Fruit fly (Drosophila melanogaster) Kc167 (cell line): ENCODE results near the gene CG43783.

Source experiments
- Myc ChIP-seq: fragments of >200 bp; optimal IDR thresholded peaks from 2 replicates; lab custom pipeline; 2017; ENCODE audit warnings: missing external identifiers
- Sin3A ChIP-seq: fragments of >200 bp; optimal IDR thresholded peaks from 2 replicates; lab custom pipeline; 2018; ENCODE audit warnings: missing external identifiers
- h ChIP-seq: fragments of >200 bp; optimal IDR thresholded peaks from 3 replicates; lab custom pipeline; 2018; ENCODE audit warnings: missing external identifiers
- insv ChIP-seq: fragments of >200 bp; optimal IDR thresholded peaks from 3 replicates; lab custom pipeline; 2018; ENCODE audit warnings: missing external identifiers
- psq ChIP-seq: fragments of >200 bp; optimal IDR thresholded peaks from 2 replicates; lab custom pipeline; 2017; ENCODE audit warnings: missing external identifiers
- ttk ChIP-seq: sonication (Bioruptor generic); optimal IDR thresholded peaks from 2 replicates; lab custom pipeline; 2017; ENCODE audit warnings: missing external identifiers

Gene CG43783

dm6 chr3L:8982044-8982443 is 28.0 kb upstream of the CG43783 start:
- no peak for TF ChIP-seq psq (lab: Kevin White, UChicago)
- TF ChIP-seq ttk (lab: Kevin White, UChicago) = no peak
- no peak for TF ChIP-seq insv
- no peak for TF ChIP-seq Myc (lab: Kevin White, UChicago)
- no peak for TF ChIP-seq Sin3A
- TF ChIP-seq h = no peak

DNA sequence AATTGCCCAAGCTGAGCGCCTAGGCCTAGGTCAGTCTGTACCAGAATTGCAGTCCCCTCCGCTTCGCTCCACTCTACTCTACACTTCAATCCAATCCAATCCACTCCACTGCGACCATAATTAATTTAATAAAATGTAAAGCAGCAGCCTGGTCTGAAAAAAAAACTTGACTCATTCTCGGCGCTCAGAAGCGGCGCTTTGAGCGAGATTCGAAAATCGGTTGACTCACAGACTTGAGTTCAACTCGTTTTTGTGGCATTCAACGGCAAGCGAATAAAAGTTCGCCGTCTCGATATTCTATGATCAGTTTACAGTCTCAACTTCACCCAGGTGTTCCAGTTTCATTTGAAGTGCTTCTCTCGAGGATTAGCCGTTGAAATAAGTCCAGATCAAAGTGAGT is 27.4 kb upstream of the CG43783 start, which contains the start of gene CG13314:
CG13314 (plus strand) TSS at position 301 of the 400 bp plus-strand sequence.
- no peak for TF ChIP-seq psq (lab: Kevin White, UChicago)

dm6 chr3L:8979780-8980179 is 25.7 kb upstream of the CG43783 start, which contains the start of gene CG5644:
TSS of gene CG5644 (minus strand) at chr3L:8979880.
- TF ChIP-seq psq (lab: Kevin White, UChicago) (no peak), ttk (lab: Kevin White, UChicago) (no peak), insv (no peak), Sin3A (no peak), h (no peak), Myc (lab: Kevin White, UChicago) (no peak)

- TF ChIP-seq h (no peak), Sin3A (no peak), Myc (lab: Kevin White, UChicago) (no peak), ttk (lab: Kevin White, UChicago) (no peak), insv (no peak)
Measured at dm6 chr3L:8978678-8979413, 24.8 kb upstream of the CG43783 start.

- TF ChIP-seq Sin3A (no peak), psq (lab: Kevin White, UChicago) (no peak), insv (no peak), h (no peak), Myc (lab: Kevin White, UChicago) (no peak), ttk (lab: Kevin White, UChicago) (no peak)
Measured at dm6 chr3L:8974478-8975477, 20.7 kb upstream of the CG43783 start, which contains the start of the genes pix and Srp68. TSS of gene pix (minus strand) at chr3L:8974765. TSS of gene Srp68 (plus strand) at chr3L:8975046.

DNA sequence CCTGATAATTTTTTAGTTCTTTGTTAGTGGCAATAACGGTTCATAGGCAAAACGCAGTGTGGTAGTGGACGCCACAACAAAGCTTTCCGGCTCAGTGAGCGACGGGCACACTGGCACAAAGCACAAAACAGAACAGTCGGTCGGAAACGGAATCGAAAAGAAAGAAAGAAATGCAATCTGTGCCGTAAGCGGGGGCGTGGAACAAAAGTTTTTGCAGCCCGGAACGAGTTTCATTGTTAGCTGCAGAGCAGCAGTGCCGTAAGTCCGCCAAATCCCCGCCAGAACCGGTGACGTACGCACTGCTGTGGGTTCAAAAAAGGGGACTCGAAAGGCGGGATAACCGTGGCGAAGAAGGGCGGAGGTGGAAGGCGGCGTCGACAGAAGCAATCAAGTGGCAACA is 14.4 kb upstream of the CG43783 start, which contains the start of gene CG5026:
CG5026 (plus strand) TSS at position 92 of the 400 bp plus-strand sequence.
- TF ChIP-seq insv = no peak
- no peak for TF ChIP-seq psq (lab: Kevin White, UChicago)
- no peak for TF ChIP-seq Sin3A
- no peak for TF ChIP-seq h
- no peak for TF ChIP-seq ttk (lab: Kevin White, UChicago)
- TF ChIP-seq Myc (lab: Kevin White, UChicago) = no peak

DNA sequence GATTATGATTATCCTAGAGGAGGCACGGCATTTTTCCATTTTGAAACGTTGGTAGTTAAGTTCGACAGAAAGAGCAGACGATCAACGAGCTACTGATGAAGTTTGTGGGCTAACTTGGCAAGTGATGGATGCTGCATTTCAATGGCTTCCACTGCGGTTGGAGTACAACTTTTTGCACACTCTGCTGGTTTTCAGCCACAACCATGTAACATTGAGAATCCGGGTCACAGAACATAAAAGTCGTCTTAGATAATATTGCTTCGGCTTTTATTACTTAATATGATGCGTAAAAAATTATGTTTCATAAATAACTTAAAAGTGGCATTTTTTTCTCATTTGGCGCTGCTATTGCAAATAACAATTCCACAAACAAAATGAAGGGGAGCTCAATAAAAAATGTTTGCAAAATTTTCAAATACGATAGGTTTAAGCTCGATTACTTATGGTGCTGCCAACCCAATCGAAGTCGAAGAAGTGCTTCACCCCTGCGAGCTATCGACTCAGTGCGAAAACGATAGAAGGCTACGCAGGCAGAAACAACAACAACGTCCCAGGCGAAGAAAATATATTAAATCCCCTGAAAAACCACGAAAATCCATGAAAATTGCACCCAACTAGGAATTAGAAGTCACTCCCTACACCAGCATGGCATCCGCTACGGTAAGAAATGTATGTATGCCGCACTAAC is 12.4 kb upstream of the CG43783 start, which contains the start of the genes CG5653 and CG5021:
CG5653 (minus strand) TSS at position 51 of the 688 bp plus-strand sequence.
CG5021 (plus strand) TSS at position 506 of the 688 bp plus-strand sequence.
- TF ChIP-seq Sin3A (no peak), insv (no peak), psq (lab: Kevin White, UChicago) (no peak), ttk (lab: Kevin White, UChicago) (no peak), h (no peak), Myc (lab: Kevin White, UChicago) (no peak)

DNA sequence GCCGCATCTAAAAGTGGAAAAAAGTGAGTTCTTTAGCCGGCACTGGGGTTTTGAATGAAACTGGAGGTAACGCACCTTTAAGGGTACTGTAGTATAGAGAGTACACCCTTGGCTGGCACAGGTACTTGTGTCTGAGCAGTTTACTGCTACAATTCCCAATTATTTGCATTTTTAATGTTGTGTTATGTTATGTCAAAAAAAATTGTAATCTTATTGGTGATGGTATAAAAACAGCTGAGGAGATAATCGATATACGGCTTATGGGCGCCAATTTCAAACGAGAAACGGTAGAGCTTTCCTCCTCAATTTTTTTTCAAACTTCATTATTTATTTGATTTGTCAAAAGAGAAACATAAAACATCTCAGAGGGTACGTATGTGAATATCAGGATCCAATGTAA is 10.4 kb upstream of the CG43783 start, which contains the start of gene ValRS-m:
ValRS-m (minus strand) TSS at position 312 of the 400 bp plus-strand sequence.
- TF ChIP-seq Myc (lab: Kevin White, UChicago) (no peak), psq (lab: Kevin White, UChicago) (no peak), h (no peak), insv (no peak), Sin3A (no peak), ttk (lab: Kevin White, UChicago) (no peak)

DNA sequence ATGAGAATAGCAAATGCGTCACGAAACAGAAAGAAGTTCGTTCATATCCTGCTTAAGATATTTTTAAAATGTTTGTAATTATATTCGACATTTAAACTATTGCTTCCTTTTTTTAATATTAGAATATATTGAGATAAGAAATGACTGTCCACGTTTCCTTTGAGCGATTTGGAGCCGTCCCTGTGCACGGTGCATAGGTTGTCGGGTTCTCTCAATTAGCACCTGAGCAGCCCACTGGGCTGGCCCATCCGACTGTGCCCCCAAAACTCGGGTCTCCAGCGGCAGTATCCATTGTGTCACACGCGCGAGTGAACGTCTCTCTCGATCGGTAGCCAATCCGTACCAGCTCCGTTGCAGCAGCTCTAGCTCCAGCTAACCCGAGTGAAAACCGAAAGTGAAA is 4.5 kb upstream of the CG43783 start, which contains the start of gene CG13313:
CG13313 (plus strand) TSS at position 301 of the 400 bp plus-strand sequence.
- TF ChIP-seq psq (lab: Kevin White, UChicago) (no peak), ttk (lab: Kevin White, UChicago) (no peak), Sin3A (no peak), Myc (lab: Kevin White, UChicago) (no peak), insv (no peak), h (no peak)

DNA sequence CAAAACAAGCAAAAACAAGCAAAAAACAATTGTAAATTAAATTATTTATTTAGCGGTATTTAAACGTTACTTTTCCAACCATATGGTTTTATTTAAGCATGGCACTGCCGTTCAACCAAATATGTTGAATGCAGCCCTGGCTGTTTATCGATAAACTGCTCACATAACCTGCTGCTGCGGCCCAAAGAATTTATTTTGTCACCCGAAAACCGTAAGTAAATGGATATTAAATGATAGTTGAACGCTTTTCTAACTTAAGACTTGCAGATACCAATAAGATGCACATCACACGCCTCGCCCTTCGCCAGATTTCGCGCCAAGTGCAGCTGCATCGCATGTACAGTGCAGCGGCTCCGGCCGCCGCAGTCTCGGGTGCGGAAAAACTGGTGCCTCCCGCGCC is 2.6 kb upstream of the CG43783 start, which contains the start of gene mRpL12:
mRpL12 (plus strand) TSS at position 123 of the 400 bp plus-strand sequence.
- TF ChIP-seq Myc (lab: Kevin White, UChicago) (no peak), insv (no peak), psq (lab: Kevin White, UChicago) (no peak), h (no peak)

dm6 chr3L:8955199-8955598 is 1.1 kb upstream of the CG43783 start:
- TF ChIP-seq h = no peak
- no peak for TF ChIP-seq psq (lab: Kevin White, UChicago)
- no peak for TF ChIP-seq ttk (lab: Kevin White, UChicago)
- no peak for TF ChIP-seq insv
- TF ChIP-seq Sin3A = no peak
- TF ChIP-seq Myc (lab: Kevin White, UChicago) = no peak
